Worm (Caenorhabditis elegans) whole organism, young adult: ENCODE measurements around the gene inf-1.
A peak's percentile ranks its signal among the peaks of the same experiment; 100 is the strongest.

Source experiments
- B0019.2 ChIP-seq: fragments of 200-800 bp; sonication (Bioruptor generic); conservative IDR thresholded peaks from 2 replicates; pipeline ENCODE4 v1.3.6; 2022; ENCODE audit warnings: missing genetic modification reagents, missing genetic modification characterization, missing compliant biosample characterization
- B0336.3 ChIP-seq: fragments of 200-800 bp; sonication (Bioruptor generic); IDR thresholded peaks from 2 replicates; pipeline ENCODE4 v1.3.6; 2022; ENCODE audit warnings: missing genetic modification characterization, missing compliant biosample characterization
- C17E4.6 ChIP-seq: fragments of 200-800 bp; sonication (Bioruptor generic); IDR thresholded peaks from 2 replicates; pipeline ENCODE4 v1.3.6; 2022; ENCODE audit warnings: missing genetic modification reagents, missing genetic modification characterization, missing compliant biosample characterization
- F22D6.2 ChIP-seq: sonication (generic microtip); optimal IDR thresholded peaks from 2 replicates; lab custom pipeline; 2016; ENCODE audit warnings: mild to moderate bottlenecking, missing genetic modification characterization, missing compliant biosample characterization
- F57A8.1 ChIP-seq: fragments of 200-800 bp; sonication (Bioruptor generic); optimal IDR thresholded peaks from 2 replicates; lab custom pipeline; 2018; ENCODE audit warnings: mild to moderate bottlenecking, missing genetic modification characterization, moderate library complexity, missing compliant biosample characterization
- K11D2.4 ChIP-seq: fragments of 200-800 bp; sonication (Bioruptor generic); IDR thresholded peaks from 2 replicates; pipeline ENCODE4 v1.3.6; 2022; ENCODE audit warnings: missing genetic modification reagents, missing genetic modification characterization, missing compliant biosample characterization
- K12H6.12 ChIP-seq: fragments of 200-800 bp; sonication (Bioruptor generic); optimal IDR thresholded peaks from 2 replicates; lab custom pipeline; 2018; ENCODE audit warnings: mild to moderate bottlenecking, missing genetic modification characterization, missing compliant biosample characterization
- T07F8.4 ChIP-seq: sonication (generic microtip); optimal IDR thresholded peaks from 2 replicates; lab custom pipeline; 2016; ENCODE audit warnings: mild to moderate bottlenecking, missing genetic modification characterization, moderate library complexity, missing compliant biosample characterization
- Y56A3A.18 ChIP-seq: fragments of 200-800 bp; sonication (Bioruptor generic); IDR thresholded peaks from 2 replicates; pipeline ENCODE4 v1.3.6; 2022; ENCODE audit warnings: missing genetic modification reagents, missing genetic modification characterization, missing compliant biosample characterization
- Y95B8A.8 ChIP-seq: fragments of 200-800 bp; sonication (Bioruptor generic); IDR thresholded peaks from 2 replicates; pipeline ENCODE4 v1.3.6; 2022; ENCODE audit warnings: missing genetic modification reagents, missing genetic modification characterization, missing compliant biosample characterization
- ZK185.1 ChIP-seq: sonication (generic microtip); optimal IDR thresholded peaks from 2 replicates; lab custom pipeline; 2016; ENCODE audit warnings: mild to moderate bottlenecking, missing genetic modification characterization, missing compliant biosample characterization; ENCODE audit not compliant: poor library complexity, severe bottlenecking
- atf-7 ChIP-seq: sonication (generic microtip); optimal IDR thresholded peaks from 2 replicates; lab custom pipeline; 2017; ENCODE audit warnings: mild to moderate bottlenecking, missing genetic modification characterization, missing compliant biosample characterization
- cebp-1 ChIP-seq, 2 experiments: fragments of 200-800 bp in 1 of 2; sonication (Bioruptor generic) in 1 of 2; sonication (generic microtip) in 1 of 2; IDR thresholded peaks in 1 of 2; optimal IDR thresholded peaks in 1 of 2; 2 replicates each; pipeline versions ENCODE4 v1.3.6 to Lab custom; 2017 to 2022; ENCODE audit warnings: missing compliant biosample characterization in 2 of 2, missing genetic modification characterization in 2 of 2, mild to moderate bottlenecking in 1 of 2, missing genetic modification reagents in 1 of 2, moderate library complexity in 1 of 2
- chd-7 ChIP-seq: sonication (generic microtip); optimal IDR thresholded peaks from 2 replicates; lab custom pipeline; 2016; ENCODE audit warnings: mild to moderate bottlenecking, missing genetic modification characterization, moderate library complexity, missing compliant biosample characterization
- dox-1 ChIP-seq: fragments of 200-800 bp; sonication (Bioruptor generic); IDR thresholded peaks from 2 replicates; pipeline ENCODE4 v1.3.6; 2022; ENCODE audit warnings: missing genetic modification reagents, missing genetic modification characterization, missing compliant biosample characterization
- efl-1 ChIP-seq: fragments of 150-350 bp; optimal IDR thresholded peaks from 2 replicates; lab custom pipeline; 2014; ENCODE audit warnings: missing biosample characterization, missing genetic modification reagents, missing genetic modification characterization
- gei-17 ChIP-seq: fragments of 200-800 bp; sonication (Bioruptor generic); optimal IDR thresholded peaks from 2 replicates; lab custom pipeline; 2018; ENCODE audit warnings: mild to moderate bottlenecking, missing genetic modification characterization, missing compliant biosample characterization
- hlh-26 ChIP-seq: fragments of 200-800 bp; sonication (Bioruptor generic); conservative IDR thresholded peaks from 2 replicates; pipeline ENCODE4 v1.3.6; 2022; ENCODE audit warnings: missing genetic modification reagents, missing genetic modification characterization, missing compliant biosample characterization
- hmg-1.2 ChIP-seq: fragments of 200-800 bp; sonication (Bioruptor generic); IDR thresholded peaks from 2 replicates; pipeline ENCODE4 v1.3.6; 2022; ENCODE audit warnings: missing genetic modification reagents, missing genetic modification characterization, missing compliant biosample characterization
- let-526 ChIP-seq: fragments of 200-800 bp; sonication (Bioruptor generic); IDR thresholded peaks from 2 replicates; pipeline ENCODE4 v1.3.6; 2022; ENCODE audit warnings: missing genetic modification reagents, missing genetic modification characterization, missing compliant biosample characterization
- lin-26 ChIP-seq: fragments of 200-800 bp; sonication (Bioruptor generic); IDR thresholded peaks from 2 replicates; pipeline ENCODE4 v1.3.6; 2022; ENCODE audit warnings: missing genetic modification reagents, missing genetic modification characterization, missing compliant biosample characterization
- lin-35 ChIP-seq, 3 experiments: fragments of 150-350 bp in 2 of 3; sonication (generic microtip) in 1 of 3; optimal IDR thresholded peaks; 2 replicates each; lab custom pipeline; 2014 to 2018; ENCODE audit warnings: missing biosample characterization in 3 of 3, missing genetic modification characterization in 3 of 3, missing genetic modification reagents in 3 of 3
- lin-40 ChIP-seq: sonication (generic microtip); optimal IDR thresholded peaks from 2 replicates; lab custom pipeline; 2016; ENCODE audit warnings: missing genetic modification characterization, mild to moderate bottlenecking, missing compliant biosample characterization, missing genotype, missing genetic modification reagents
- lir-1 ChIP-seq: fragments of 200-800 bp; sonication (Bioruptor generic); conservative IDR thresholded peaks from 2 replicates; pipeline ENCODE4 v1.3.6; 2022; ENCODE audit warnings: missing genetic modification reagents, missing genetic modification characterization, missing compliant biosample characterization
- mcd-1 ChIP-seq: fragments of 200-800 bp; sonication (Bioruptor generic); IDR thresholded peaks from 2 replicates; pipeline ENCODE4 v1.3.6; 2022; ENCODE audit warnings: missing genetic modification reagents, missing genetic modification characterization, missing compliant biosample characterization
- nfyb-1 ChIP-seq: fragments of 200-800 bp; sonication (Bioruptor generic); IDR thresholded peaks from 2 replicates; pipeline ENCODE4 v1.3.6; 2022; ENCODE audit warnings: missing genetic modification reagents, missing genetic modification characterization, missing compliant biosample characterization
- nhr-120 ChIP-seq: fragments of 200-800 bp; sonication (Bioruptor generic); IDR thresholded peaks from 2 replicates; pipeline ENCODE4 v1.3.6; 2022; ENCODE audit warnings: missing genetic modification characterization, missing compliant biosample characterization
- nhr-179 ChIP-seq: sonication (generic microtip); optimal IDR thresholded peaks from 2 replicates; lab custom pipeline; 2016; ENCODE audit warnings: mild to moderate bottlenecking, missing genetic modification characterization, missing compliant biosample characterization
- nhr-80 ChIP-seq: sonication (generic microtip); optimal IDR thresholded peaks from 2 replicates; lab custom pipeline; 2016; ENCODE audit warnings: missing genetic modification characterization, missing compliant biosample characterization
- pbrm-1 ChIP-seq: fragments of 200-800 bp; sonication (Bioruptor generic); IDR thresholded peaks from 2 replicates; pipeline ENCODE4 v1.3.6; 2022; ENCODE audit warnings: missing genetic modification reagents, missing genetic modification characterization, missing compliant biosample characterization
- pha-4 ChIP-seq: fragments of 150-350 bp; sonication (generic microtip); optimal IDR thresholded peaks from 2 replicates; lab custom pipeline; 2014; ENCODE audit warnings: missing biosample characterization, missing genetic modification reagents, missing genetic modification characterization
- rcor-1 ChIP-seq: fragments of 200-800 bp; sonication (Bioruptor generic); IDR thresholded peaks from 2 replicates; pipeline ENCODE4 v1.3.6; 2022; ENCODE audit warnings: missing genetic modification reagents, missing genetic modification characterization, missing compliant biosample characterization
- rec-8 ChIP-seq, 2 experiments: sonication (generic microtip); optimal IDR thresholded peaks; 2 replicates each; lab custom pipeline; 2016; ENCODE audit warnings: mild to moderate bottlenecking in 2 of 2, missing genetic modification characterization in 2 of 2, missing genetic modification reagents in 2 of 2, missing genotype in 2 of 2, missing biosample characterization in 1 of 2, missing compliant biosample characterization in 1 of 2, moderate library complexity in 1 of 2
- sea-2 ChIP-seq: fragments of 200-800 bp; sonication (Bioruptor generic); IDR thresholded peaks from 2 replicates; pipeline ENCODE4 v1.3.6; 2022; ENCODE audit warnings: missing genetic modification characterization, missing compliant biosample characterization
- snpc-1.3 ChIP-seq: sonication (generic microtip); optimal IDR thresholded peaks from 2 replicates; lab custom pipeline; 2017; ENCODE audit warnings: missing genetic modification characterization, mild to moderate bottlenecking, missing compliant biosample characterization, antibody characterized with exemption, moderate library complexity, missing genotype, missing genetic modification reagents; ENCODE audit not compliant: insufficient read depth
- snpc-4 ChIP-seq, 5 experiments: fragments of 150-350 bp in 1 of 5; sonication (generic microtip) in 4 of 5; optimal IDR thresholded peaks; 2 replicates each; lab custom pipeline; 2014 to 2018; ENCODE audit warnings: missing genetic modification characterization in 5 of 5, missing biosample characterization in 3 of 5, antibody characterized with exemption in 2 of 5, mild to moderate bottlenecking in 2 of 5, missing compliant biosample characterization in 2 of 5, missing genotype in 2 of 5, moderate library complexity in 2 of 5, missing genetic modification reagents in 1 of 5
- somi-1 ChIP-seq: fragments of 200-800 bp; sonication (Bioruptor generic); optimal IDR thresholded peaks from 2 replicates; lab custom pipeline; 2018; ENCODE audit warnings: mild to moderate bottlenecking, missing genetic modification characterization, missing compliant biosample characterization
- tlf-1 ChIP-seq: fragments of 200-800 bp; sonication (Bioruptor generic); optimal IDR thresholded peaks from 2 replicates; lab custom pipeline; 2018; ENCODE audit warnings: mild to moderate bottlenecking, missing genetic modification characterization, missing compliant biosample characterization
- unc-62 ChIP-seq: fragments of 150-350 bp; optimal IDR thresholded peaks from 2 replicates; lab custom pipeline; 2014; ENCODE audit warnings: missing biosample characterization, missing genetic modification reagents, missing genetic modification characterization
- ztf-25 ChIP-seq: fragments of 200-800 bp; sonication (Bioruptor generic); IDR thresholded peaks from 2 replicates; pipeline ENCODE4 v1.3.6; 2022; ENCODE audit warnings: missing genetic modification reagents, missing genetic modification characterization, missing compliant biosample characterization
- ztf-26 ChIP-seq: sonication (generic microtip); optimal IDR thresholded peaks from 2 replicates; lab custom pipeline; 2017; ENCODE audit warnings: missing genetic modification characterization, missing compliant biosample characterization
- ztf-28 ChIP-seq: fragments of 200-800 bp; sonication (Bioruptor generic); IDR thresholded peaks from 2 replicates; pipeline ENCODE4 v1.3.6; 2022; ENCODE audit warnings: missing genetic modification reagents, missing genetic modification characterization, missing compliant biosample characterization
- ztf-6 ChIP-seq: fragments of 200-800 bp; sonication (Bioruptor generic); IDR thresholded peaks from 2 replicates; pipeline ENCODE4 v1.3.6; 2022; ENCODE audit warnings: missing genetic modification reagents, missing genetic modification characterization, missing compliant biosample characterization

Gene inf-1

ce11 chrIII:6895166-6895565 is 34.8 kb upstream of the inf-1 start (continued):
- TF ChIP-seq F22D6.2 (tag; lab: Kevin White, UChicago), result no peak
- TF ChIP-seq nhr-120 (GFP tag; lab: Robert Waterston, UW), result no peak
- TF ChIP-seq Y56A3A.18 (GFP tag; lab: Robert Waterston, UW), result peak; percentile 72; the same call in 1 of the 2 replicates
- peak; percentile 94 for TF ChIP-seq nhr-80 (tag; lab: Kevin White, UChicago)
- TF ChIP-seq tlf-1 (GFP tag; lab: Kevin White, UChicago), result no peak
- TF ChIP-seq T07F8.4, result no peak
- TF ChIP-seq B0336.3 (GFP tag; lab: Robert Waterston, UW), result peak; percentile 75
- TF ChIP-seq gei-17 (GFP tag; lab: Kevin White, UChicago), result no peak
- peak; percentile 77 for TF ChIP-seq atf-7 (tag; lab: Kevin White, UChicago)
- TF ChIP-seq dox-1 (GFP tag; lab: Robert Waterston, UW), result peak; percentile 47; the same call in 1 of the 2 replicates
- no peak for TF ChIP-seq Y95B8A.8 (GFP tag; lab: Robert Waterston, UW)
- no peak for TF ChIP-seq rcor-1 (GFP tag; lab: Robert Waterston, UW)
- TF ChIP-seq lin-40 (tag; lab: Kevin White, UChicago), result peak; percentile 74
- TF ChIP-seq lir-1 (GFP tag; lab: Robert Waterston, UW), result peak; percentile 25; the same call in 1 of the 2 replicates
- TF ChIP-seq, all 124 proteins: peak for 28

ce11 chrIII:6895677-6896076 is 34.3 kb upstream of the inf-1 start:
- TF ChIP-seq B0019.2 (GFP tag; lab: Robert Waterston, UW) (no peak), let-526 (GFP tag; lab: Robert Waterston, UW) (no peak), ztf-28 (GFP tag; lab: Robert Waterston, UW) (no peak), cebp-1 (GFP tag; IDR thresholded peaks at IDR 0.05; lab: Robert Waterston, UW) (no peak), cebp-1 (tag; optimal IDR thresholded peaks at IDR 0.05; lab: Kevin White, UChicago) (no peak), K11D2.4 (GFP tag; lab: Robert Waterston, UW) (no peak), rec-8 (tag; optimal IDR thresholded peaks at IDR 0.05; lab: Kevin White, UChicago) (no peak), unc-62 (GFP tag; lab: Kevin White, UChicago) (no peak), nhr-179 (no peak), pbrm-1 (no peak), ztf-25 (GFP tag; lab: Robert Waterston, UW) (no peak), nhr-120 (GFP tag; lab: Robert Waterston, UW) (no peak), C17E4.6 (GFP tag; lab: Robert Waterston, UW) (no peak), efl-1 (GFP tag; lab: Kevin White, UChicago) (no peak), lin-26 (GFP tag; lab: Robert Waterston, UW) (no peak), F57A8.1 (no peak), snpc-1.3 (tag; lab: Kevin White, UChicago) (no peak)
- TF ChIP-seq, all 124 proteins: peak for 0

DNA sequence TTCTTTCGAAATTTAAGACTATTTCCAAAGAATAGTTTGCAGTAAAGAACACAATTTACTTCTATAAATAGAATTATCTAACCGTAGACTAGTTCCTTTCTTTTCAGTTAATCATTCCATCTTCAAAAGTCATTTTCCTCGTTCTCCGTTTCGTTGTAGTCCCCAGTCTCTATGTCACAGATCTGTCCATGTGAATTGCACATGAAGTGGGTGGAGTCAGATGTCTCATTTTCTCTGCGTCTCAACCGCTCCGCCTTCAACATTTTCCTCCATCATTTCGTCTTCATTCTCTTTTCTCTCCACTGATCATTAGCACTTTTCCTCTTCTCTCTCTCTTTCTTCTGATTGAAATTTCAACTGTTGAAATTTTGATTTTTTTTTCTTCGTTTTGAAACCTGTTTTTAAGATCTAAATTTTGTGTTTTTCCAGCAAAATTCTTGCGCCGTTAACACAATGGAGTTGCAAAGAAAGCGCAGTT is 32.3 kb upstream of the inf-1 start, which contains the start of gene T07E3.4:
T07E3.4 (plus strand) TSS at position 428 of the 478 bp plus-strand sequence.
- TF ChIP-seq ztf-26 (peak; percentile 60), snpc-4 (GFP tag; optimal IDR thresholded peaks at IDR 0.05; lab: Kevin White, UChicago) (no peak), snpc-4 (tag; optimal IDR thresholded peaks at IDR 0.05; lab: Kevin White, UChicago) (peak in 1 of 4 experiments; percentile 15), cebp-1 (GFP tag; IDR thresholded peaks at IDR 0.05; lab: Robert Waterston, UW) (no peak), cebp-1 (tag; optimal IDR thresholded peaks at IDR 0.05; lab: Kevin White, UChicago) (peak; percentile 68), ztf-6 (GFP tag; lab: Robert Waterston, UW) (no peak), mcd-1 (peak; percentile 36; the same call in 1 of the 2 replicates), lin-35 (GFP tag; optimal IDR thresholded peaks at IDR 0.05; lab: Kevin White, UChicago) (peak in 1 of 3 experiments; percentile 41), B0019.2 (GFP tag; lab: Robert Waterston, UW) (no peak), nfyb-1 (GFP tag; lab: Robert Waterston, UW) (peak; percentile 33; the same call in 1 of the 2 replicates), pha-4 (peak; percentile 45), K12H6.12 (tag; lab: Kevin White, UChicago) (peak; percentile 28), atf-7 (tag; lab: Kevin White, UChicago) (peak; percentile 38), K11D2.4 (GFP tag; lab: Robert Waterston, UW) (0 out of 2 replicates have a peak, but pooled peaks have one; percentile 65), lin-40 (tag; lab: Kevin White, UChicago) (peak; percentile 80), chd-7 (tag; lab: Kevin White, UChicago) (peak; percentile 13), ZK185.1 (tag; lab: Kevin White, UChicago) (peak; percentile 51), sea-2 (GFP tag; lab: Robert Waterston, UW) (no peak), hlh-26 (GFP tag; lab: Robert Waterston, UW) (no peak), hmg-1.2 (peak; percentile 78), lin-26 (GFP tag; lab: Robert Waterston, UW) (no peak), somi-1 (peak; percentile 78)
